Worm (Caenorhabditis elegans) whole organism, late embryonic: ENCODE data around the gene ctps-1.

Experiments
- F13H6.1 ChIP-seq: sonication (generic microtip); optimal IDR thresholded peaks from 2 replicates; lab custom pipeline; 2016; ENCODE audit warnings: missing genetic modification characterization, missing compliant biosample characterization
- Y22D7AL.16 ChIP-seq: sonication (generic microtip); optimal IDR thresholded peaks from 2 replicates; lab custom pipeline; 2016; ENCODE audit warnings: missing genetic modification characterization, missing compliant biosample characterization
- ceh-22 ChIP-seq: sonication (generic microtip); optimal IDR thresholded peaks from 2 replicates; lab custom pipeline; 2017; ENCODE audit warnings: missing biosample characterization, missing genetic modification characterization
- ceh-48 ChIP-seq: sonication (generic microtip); optimal IDR thresholded peaks from 2 replicates; lab custom pipeline; 2016; ENCODE audit warnings: missing genetic modification characterization, inconsistent platforms, missing compliant biosample characterization
- dmd-4 ChIP-seq: sonication (generic microtip); optimal IDR thresholded peaks from 2 replicates; lab custom pipeline; 2016; ENCODE audit warnings: borderline replicate concordance, missing genetic modification characterization, missing compliant biosample characterization
- elt-2 ChIP-seq: sonication (generic microtip); optimal IDR thresholded peaks from 2 replicates; lab custom pipeline; 2016; ENCODE audit warnings: missing genetic modification reagents, missing genetic modification characterization, missing compliant biosample characterization
- fkh-10 ChIP-seq: fragments of 150-350 bp; optimal IDR thresholded peaks from 2 replicates; lab custom pipeline; 2014; ENCODE audit warnings: missing biosample characterization, missing genetic modification reagents, missing genetic modification characterization
- nfya-1 ChIP-seq: sonication (generic microtip); optimal IDR thresholded peaks from 2 replicates; lab custom pipeline; 2017; ENCODE audit warnings: missing genetic modification characterization, mild to moderate bottlenecking, missing compliant biosample characterization, antibody characterized with exemption, moderate library complexity
- rnt-1 ChIP-seq: sonication (generic microtip); optimal IDR thresholded peaks from 2 replicates; lab custom pipeline; 2016; ENCODE audit warnings: missing genetic modification characterization, missing compliant biosample characterization
- tbx-7 ChIP-seq: sonication (generic microtip); optimal IDR thresholded peaks from 2 replicates; lab custom pipeline; 2016; ENCODE audit warnings: missing genotype, missing genetic modification characterization, missing compliant biosample characterization

- TF ChIP-seq rnt-1 (no peak), dmd-4 (tag; lab: Kevin White, UChicago) (no peak), nfya-1 (no peak), ceh-48 (no peak), fkh-10 (GFP tag; lab: Kevin White, UChicago) (no peak), F13H6.1 (tag; lab: Kevin White, UChicago) (no peak), Y22D7AL.16 (tag; lab: Kevin White, UChicago) (no peak), tbx-7 (no peak), ceh-22 (tag; lab: Kevin White, UChicago) (no peak), elt-2 (no peak)
Measured at ce11 chrV:16821270-16821737, 26.6 kb downstream of the ctps-1 start, which contains the start of gene T20B3.14.
